Fruit fly (Drosophila melanogaster): ENCODE results near the gene CG8086.

- no peak for TF ChIP-seq dm (GFP tag; optimal IDR thresholded peaks at IDR 0.05)
- no peak for TF ChIP-seq CG16813 (GFP tag; IDR thresholded peaks at IDR 0.05; ENCODE audit: partially characterized antibody)
- no peak for TF ChIP-seq zen2 (GFP tag; IDR thresholded peaks at IDR 0.05; ENCODE audit: partially characterized antibody)
- TF ChIP-seq nerfin-1 (tag; optimal IDR thresholded peaks at IDR 0.05) = no peak
- TF ChIP-seq Oaz (GFP tag; IDR thresholded peaks at IDR 0.05) = no peak
- no peak for TF ChIP-seq sc (optimal IDR thresholded peaks at IDR 0.05)
- no peak for TF ChIP-seq sc (GFP tag; optimal IDR thresholded peaks at IDR 0.05)
- TF ChIP-seq zf30C (GFP tag; optimal IDR thresholded peaks at IDR 0.05) = no peak
- no peak for TF ChIP-seq pan (optimal IDR thresholded peaks at IDR 0.05)
- no peak for TF ChIP-seq pan (GFP tag; optimal IDR thresholded peaks at IDR 0.05 in 1 of 2, IDR thresholded peaks at IDR 0.05 in 1 of 2)
- no peak for TF ChIP-seq exex (tag; optimal IDR thresholded peaks at IDR 0.05)
- TF ChIP-seq CG6689 (GFP tag; IDR thresholded peaks at IDR 0.05) = no peak
- TF ChIP-seq CG12155 (GFP tag; optimal IDR thresholded peaks at IDR 0.05) = no peak
- TF ChIP-seq usp (GFP tag; optimal IDR thresholded peaks at IDR 0.05) = no peak
- no peak for TF ChIP-seq slp2 (GFP tag; optimal IDR thresholded peaks at IDR 0.05)
Observed at dm6 chr2L:8215259-8215929, 41.9 kb downstream of the CG8086 start, which contains the start of gene CG8349.

Data from whole organism, embryonic.